Worm (Caenorhabditis elegans) whole organism, L2 larva: Measurements from ENCODE around the gene zhit-3.

Experiments used
- R02D3.7 ChIP-seq: fragments of 150-350 bp; optimal IDR thresholded peaks from 2 replicates; lab custom pipeline; 2014; ENCODE audit warnings: missing biosample characterization, missing genetic modification characterization
- ZK546.5 ChIP-seq: sonication (generic microtip); optimal IDR thresholded peaks from 2 replicates; lab custom pipeline; 2017; ENCODE audit warnings: missing biosample characterization, missing genetic modification characterization
- aly-2 ChIP-seq: fragments of 150-350 bp; optimal IDR thresholded peaks from 2 replicates; lab custom pipeline; 2014; ENCODE audit warnings: missing biosample characterization, missing genetic modification characterization
- ama-1 ChIP-seq: fragments of 150-350 bp; optimal IDR thresholded peaks from 2 replicates; lab custom pipeline; 2018; ENCODE audit warnings: inconsistent platforms
- ceh-82 ChIP-seq: fragments of 150-350 bp; optimal IDR thresholded peaks from 2 replicates; lab custom pipeline; 2014; ENCODE audit warnings: missing biosample characterization, missing genetic modification characterization
- egl-27 ChIP-seq: sonication (generic microtip); optimal IDR thresholded peaks from 3 replicates; lab custom pipeline; 2017; ENCODE audit warnings: missing biosample characterization, missing genetic modification reagents, missing genetic modification characterization
- gmeb-1 ChIP-seq: fragments of 150-350 bp; optimal IDR thresholded peaks from 2 replicates; lab custom pipeline; 2014; ENCODE audit warnings: missing biosample characterization, missing genetic modification characterization
- lin-11 ChIP-seq: fragments of 150-350 bp; sonication (generic microtip); optimal IDR thresholded peaks from 2 replicates; lab custom pipeline; 2014; ENCODE audit warnings: missing biosample characterization, missing genetic modification characterization, inconsistent platforms, mixed read lengths
- lin-13 ChIP-seq: fragments of 150-350 bp; optimal IDR thresholded peaks from 2 replicates; lab custom pipeline; 2014; ENCODE audit warnings: missing biosample characterization, missing genetic modification reagents, missing genetic modification characterization
- lsy-2 ChIP-seq, 2 experiments: fragments of 150-350 bp in 1 of 2; sonication (generic microtip) in 1 of 2; optimal IDR thresholded peaks; 2 replicates each; lab custom pipeline; 2014 to 2017; ENCODE audit warnings: missing biosample characterization in 2 of 2, missing genetic modification characterization in 2 of 2
- snpc-4 ChIP-seq: fragments of 150-350 bp; optimal IDR thresholded peaks from 2 replicates; lab custom pipeline; 2014; ENCODE audit warnings: missing biosample characterization, missing genetic modification characterization
- unc-39 ChIP-seq: fragments of 150-350 bp; optimal IDR thresholded peaks from 2 replicates; lab custom pipeline; 2014; ENCODE audit warnings: missing biosample characterization, missing genetic modification characterization
- unc-55 ChIP-seq: fragments of 150-350 bp; sonication (generic microtip); optimal IDR thresholded peaks from 3 replicates; lab custom pipeline; 2014; ENCODE audit warnings: missing biosample characterization, missing genetic modification reagents, missing genetic modification characterization
- unc-62 ChIP-seq: fragments of 150-350 bp; optimal IDR thresholded peaks from 2 replicates; lab custom pipeline; 2014; ENCODE audit warnings: missing biosample characterization, missing genetic modification reagents, missing genetic modification characterization

ce11 chrV:10185719-10186118, 26.2 kb downstream of the zhit-3 start, which contains the start of gene ZK856.18:
- no peak for TF ChIP-seq lin-11
- TF ChIP-seq unc-39 (tag; lab: Kevin White, UChicago), result no peak
- TF ChIP-seq snpc-4, result no peak
- no peak for TF ChIP-seq gmeb-1 (tag; lab: Kevin White, UChicago)
- TF ChIP-seq ZK546.5, result no peak
- TF ChIP-seq lsy-2 (tag; optimal IDR thresholded peaks at IDR 0.05; lab: Kevin White, UChicago), result no peak
- no peak for TF ChIP-seq unc-62 (GFP tag; lab: Kevin White, UChicago)
- TF ChIP-seq egl-27 (tag; lab: Kevin White, UChicago), result no peak
- no peak for TF ChIP-seq R02D3.7
- no peak for TF ChIP-seq aly-2
- TF ChIP-seq ceh-82 (tag; lab: Kevin White, UChicago), result no peak
- TF ChIP-seq ama-1 (lab: Kevin White, UChicago), result no peak
- TF ChIP-seq unc-55 (GFP tag; lab: Kevin White, UChicago), result no peak
- no peak for TF ChIP-seq lin-13 (GFP tag; lab: Kevin White, UChicago)
